Worm (Caenorhabditis elegans) whole organism, L4 larva: ENCODE measurements around the gene F33G12.7.
A peak's percentile ranks its signal among the peaks of the same experiment; 100 is the strongest.

Experiments used
- F10B5.3 ChIP-seq: sonication (generic microtip); optimal IDR thresholded peaks from 2 replicates; lab custom pipeline; 2016; ENCODE audit warnings: mild to moderate bottlenecking, missing genetic modification characterization, missing compliant biosample characterization
- R02D3.7 ChIP-seq: fragments of 150-350 bp; sonication (generic microtip); optimal IDR thresholded peaks from 3 replicates; lab custom pipeline; 2014; ENCODE audit warnings: missing biosample characterization, missing genetic modification characterization
- T26A8.4 ChIP-seq: fragments of 200-800 bp; sonication (Bioruptor generic); IDR thresholded peaks from 2 replicates; pipeline ENCODE4 v1.3.6; 2022; ENCODE audit warnings: missing genetic modification characterization, missing compliant biosample characterization
- Y48G9A.11 ChIP-seq: fragments of 200-800 bp; sonication (Bioruptor generic); IDR thresholded peaks from 2 replicates; pipeline ENCODE4 v1.3.6; 2022; ENCODE audit warnings: missing genetic modification reagents, missing genetic modification characterization, missing compliant biosample characterization
- aly-2 ChIP-seq: sonication (generic microtip); optimal IDR thresholded peaks from 2 replicates; lab custom pipeline; 2018; ENCODE audit warnings: missing biosample characterization, missing genetic modification characterization
- ama-1 ChIP-seq: fragments of 150-350 bp; optimal IDR thresholded peaks from 2 replicates; lab custom pipeline; 2014; ENCODE audit warnings: inconsistent platforms, mixed read lengths
- arid-1 ChIP-seq: fragments of 200-800 bp; sonication (Bioruptor generic); conservative IDR thresholded peaks from 2 replicates; pipeline ENCODE4 v1.3.6; 2022; ENCODE audit warnings: missing genetic modification reagents, missing genetic modification characterization, missing compliant biosample characterization
- ceh-28 ChIP-seq: fragments of 150-350 bp; optimal IDR thresholded peaks from 2 replicates; lab custom pipeline; 2014; ENCODE audit warnings: missing biosample characterization, missing genetic modification reagents, missing genetic modification characterization
- ceh-82 ChIP-seq: sonication (generic microtip); optimal IDR thresholded peaks from 2 replicates; lab custom pipeline; 2017; ENCODE audit warnings: missing biosample characterization, missing genetic modification characterization
- ctbp-1 ChIP-seq: fragments of 200-800 bp; sonication (Bioruptor generic); IDR thresholded peaks from 2 replicates; pipeline ENCODE4 v1.3.6; 2022; ENCODE audit warnings: missing genetic modification reagents, missing genetic modification characterization, missing compliant biosample characterization
- daf-19 ChIP-seq: fragments of 200-800 bp; sonication (Bioruptor generic); conservative IDR thresholded peaks from 2 replicates; pipeline ENCODE4 v1.3.6; 2022; ENCODE audit warnings: missing genetic modification characterization, missing compliant biosample characterization
- daf-8 ChIP-seq: fragments of 200-800 bp; sonication (Bioruptor generic); IDR thresholded peaks from 2 replicates; pipeline ENCODE4 v1.3.6; 2022; ENCODE audit warnings: missing genetic modification characterization, missing compliant biosample characterization
- dmd-6 ChIP-seq: fragments of 200-800 bp; sonication (Bioruptor generic); IDR thresholded peaks from 2 replicates; pipeline ENCODE4 v1.3.6; 2022; ENCODE audit warnings: missing genetic modification reagents, missing genetic modification characterization, missing compliant biosample characterization
- duxl-1 ChIP-seq: sonication (generic microtip); optimal IDR thresholded peaks from 2 replicates; lab custom pipeline; 2016; ENCODE audit warnings: mild to moderate bottlenecking, missing genetic modification characterization, moderate library complexity, missing compliant biosample characterization; ENCODE audit not compliant: poor library complexity
- egl-43 ChIP-seq: fragments of 200-800 bp; sonication (Bioruptor generic); IDR thresholded peaks from 2 replicates; pipeline ENCODE4 v1.3.6; 2022; ENCODE audit warnings: missing genetic modification reagents, missing genetic modification characterization, missing compliant biosample characterization
- fos-1 ChIP-seq: fragments of 150-350 bp; optimal IDR thresholded peaks from 2 replicates; lab custom pipeline; 2014; ENCODE audit warnings: missing biosample characterization, missing genetic modification characterization
- gei-8 ChIP-seq: fragments of 200-800 bp; sonication (Bioruptor generic); optimal IDR thresholded peaks from 2 replicates; lab custom pipeline; 2018; ENCODE audit warnings: mild to moderate bottlenecking, missing genetic modification characterization, missing compliant biosample characterization
- hlh-11 ChIP-seq: fragments of 200-800 bp; sonication (Bioruptor generic); optimal IDR thresholded peaks from 2 replicates; lab custom pipeline; 2018; ENCODE audit warnings: mild to moderate bottlenecking, missing genetic modification characterization, missing compliant biosample characterization
- hlh-30 ChIP-seq: sonication (generic microtip); optimal IDR thresholded peaks from 2 replicates; lab custom pipeline; 2017; ENCODE audit warnings: antibody characterized with exemption, mild to moderate bottlenecking, missing genetic modification characterization, missing compliant biosample characterization; ENCODE audit not compliant: insufficient read depth
- jun-1 ChIP-seq: fragments of 150-350 bp; optimal IDR thresholded peaks from 2 replicates; lab custom pipeline; 2014; ENCODE audit warnings: missing biosample characterization, missing genetic modification reagents, missing genetic modification characterization
- lim-7 ChIP-seq: fragments of 200-800 bp; sonication (Bioruptor generic); IDR thresholded peaks from 2 replicates; pipeline ENCODE4 v1.3.6; 2022; ENCODE audit warnings: missing genetic modification characterization, missing compliant biosample characterization
- lin-15B ChIP-seq: fragments of 150-350 bp; sonication (generic microtip); optimal IDR thresholded peaks from 3 replicates; lab custom pipeline; 2014; ENCODE audit warnings: missing biosample characterization, missing genetic modification characterization
- lin-29 ChIP-seq: fragments of 200-800 bp; sonication (Bioruptor generic); IDR thresholded peaks from 2 replicates; pipeline ENCODE4 v1.3.6; 2022; ENCODE audit warnings: missing genetic modification reagents, missing genetic modification characterization, missing compliant biosample characterization
- lin-38 ChIP-seq: fragments of 200-800 bp; sonication (Bioruptor generic); IDR thresholded peaks from 2 replicates; pipeline ENCODE4 v1.3.6; 2022; ENCODE audit warnings: missing genetic modification reagents, missing genetic modification characterization, missing compliant biosample characterization
- lin-39 ChIP-seq: fragments of 150-350 bp; optimal IDR thresholded peaks from 2 replicates; lab custom pipeline; 2014; ENCODE audit warnings: missing biosample characterization, missing genetic modification reagents, missing genetic modification characterization
- lsy-2 ChIP-seq, 2 experiments: fragments of 150-350 bp in 1 of 2; sonication (generic microtip) in 1 of 2; optimal IDR thresholded peaks; 2 replicates each; lab custom pipeline; 2014 to 2017; ENCODE audit warnings: missing biosample characterization in 2 of 2, missing genetic modification characterization in 2 of 2
- madf-9 ChIP-seq: fragments of 200-800 bp; sonication (Bioruptor generic); conservative IDR thresholded peaks from 2 replicates; pipeline ENCODE4 v1.3.6; 2022; ENCODE audit warnings: missing genetic modification reagents, missing genetic modification characterization, missing compliant biosample characterization
- mdt-29 ChIP-seq: fragments of 200-800 bp; sonication (Bioruptor generic); IDR thresholded peaks from 2 replicates; pipeline ENCODE4 v1.3.6; 2022; ENCODE audit warnings: missing genetic modification reagents, missing genetic modification characterization, missing compliant biosample characterization
- mep-1 ChIP-seq: fragments of 150-350 bp; sonication (generic microtip); optimal IDR thresholded peaks from 3 replicates; lab custom pipeline; 2014; ENCODE audit warnings: missing biosample characterization, missing genetic modification characterization
- mes-2 ChIP-seq: sonication (generic microtip); optimal IDR thresholded peaks from 2 replicates; lab custom pipeline; 2016; ENCODE audit warnings: missing genotype, mild to moderate bottlenecking, missing genetic modification characterization, missing compliant biosample characterization; ENCODE audit not compliant: poor library complexity, severe bottlenecking
- mxl-2 ChIP-seq: fragments of 200-800 bp; sonication (Bioruptor generic); conservative IDR thresholded peaks from 2 replicates; pipeline ENCODE4 v1.3.6; 2022; ENCODE audit warnings: missing genetic modification reagents, missing genetic modification characterization, missing compliant biosample characterization
- mxl-3 ChIP-seq: fragments of 200-800 bp; sonication (Bioruptor generic); optimal IDR thresholded peaks from 2 replicates; lab custom pipeline; 2018; ENCODE audit warnings: mild to moderate bottlenecking, missing genetic modification characterization, missing compliant biosample characterization
- nhr-10 ChIP-seq: fragments of 150-350 bp; optimal IDR thresholded peaks from 2 replicates; lab custom pipeline; 2014; ENCODE audit warnings: missing biosample characterization, missing genetic modification characterization
- nhr-11 ChIP-seq: fragments of 150-350 bp; optimal IDR thresholded peaks from 2 replicates; lab custom pipeline; 2014; ENCODE audit warnings: missing biosample characterization, missing genetic modification characterization
- nhr-111 ChIP-seq: fragments of 200-800 bp; sonication (Bioruptor generic); optimal IDR thresholded peaks from 2 replicates; lab custom pipeline; 2018; ENCODE audit warnings: mild to moderate bottlenecking, missing genetic modification characterization, missing compliant biosample characterization
- nhr-28 ChIP-seq: fragments of 150-350 bp; optimal IDR thresholded peaks from 2 replicates; lab custom pipeline; 2014; ENCODE audit warnings: missing biosample characterization, missing genetic modification characterization
- nhr-76 ChIP-seq: fragments of 150-350 bp; optimal IDR thresholded peaks from 2 replicates; lab custom pipeline; 2014; ENCODE audit warnings: missing biosample characterization, missing genetic modification characterization
- pha-4 ChIP-seq, 2 experiments: fragments of 150-350 bp in 1 of 2; fragments of 200-800 bp in 1 of 2; sonication (Bioruptor generic) in 1 of 2; IDR thresholded peaks in 1 of 2; optimal IDR thresholded peaks in 1 of 2; 2 replicates each; pipeline versions ENCODE4 v1.3.6 to Lab custom; 2014 to 2022; ENCODE audit warnings: missing genetic modification characterization in 2 of 2, missing genetic modification reagents in 2 of 2, missing biosample characterization in 1 of 2, missing compliant biosample characterization in 1 of 2
- rbr-2 ChIP-seq: sonication (generic microtip); optimal IDR thresholded peaks from 2 replicates; lab custom pipeline; 2016; ENCODE audit warnings: missing genotype, missing genetic modification characterization, missing compliant biosample characterization
- saeg-2 ChIP-seq: fragments of 200-800 bp; sonication (Bioruptor generic); IDR thresholded peaks from 2 replicates; pipeline ENCODE4 v1.3.6; 2022; ENCODE audit warnings: missing genetic modification reagents, missing genetic modification characterization, missing compliant biosample characterization
- sdz-12 ChIP-seq: fragments of 200-800 bp; sonication (Bioruptor generic); optimal IDR thresholded peaks from 2 replicates; lab custom pipeline; 2018; ENCODE audit warnings: mild to moderate bottlenecking, missing genetic modification characterization, missing compliant biosample characterization
- set-16 ChIP-seq: fragments of 200-800 bp; sonication (Bioruptor generic); IDR thresholded peaks from 2 replicates; pipeline ENCODE4 v1.3.6; 2022; ENCODE audit warnings: missing genetic modification reagents, missing genetic modification characterization, missing compliant biosample characterization
- skn-1 ChIP-seq: fragments of 150-350 bp; optimal IDR thresholded peaks from 2 replicates; lab custom pipeline; 2014; ENCODE audit warnings: missing biosample characterization, missing genetic modification characterization
- snpc-1.2 ChIP-seq: fragments of 200-800 bp; sonication (Bioruptor generic); IDR thresholded peaks from 2 replicates; pipeline ENCODE4 v1.3.6; 2022; ENCODE audit warnings: missing genetic modification reagents, missing genetic modification characterization, missing compliant biosample characterization
- spr-3 ChIP-seq: fragments of 200-800 bp; sonication (Bioruptor generic); optimal IDR thresholded peaks from 2 replicates; lab custom pipeline; 2018; ENCODE audit warnings: mild to moderate bottlenecking, missing genetic modification characterization, missing compliant biosample characterization
- tag-97 ChIP-seq: fragments of 200-800 bp; sonication (Bioruptor generic); IDR thresholded peaks from 2 replicates; pipeline ENCODE4 v1.3.6; 2022; ENCODE audit warnings: missing genetic modification characterization, missing compliant biosample characterization
- tra-1 ChIP-seq: fragments of 200-800 bp; sonication (Bioruptor generic); IDR thresholded peaks from 2 replicates; pipeline ENCODE4 v1.3.6; 2022; ENCODE audit warnings: missing genetic modification reagents, missing genetic modification characterization, missing compliant biosample characterization
- zag-1 ChIP-seq: fragments of 150-350 bp; optimal IDR thresholded peaks from 2 replicates; lab custom pipeline; 2014; ENCODE audit warnings: missing biosample characterization, missing genetic modification characterization
- zip-11 ChIP-seq: fragments of 200-800 bp; sonication (Bioruptor generic); IDR thresholded peaks from 2 replicates; pipeline ENCODE4 v1.3.6; 2022; ENCODE audit warnings: missing genetic modification characterization, missing compliant biosample characterization
- ztf-7 ChIP-seq: fragments of 150-350 bp; optimal IDR thresholded peaks from 2 replicates; lab custom pipeline; 2014; ENCODE audit warnings: missing biosample characterization, missing genetic modification characterization

F33G12.7 gene

DNA sequence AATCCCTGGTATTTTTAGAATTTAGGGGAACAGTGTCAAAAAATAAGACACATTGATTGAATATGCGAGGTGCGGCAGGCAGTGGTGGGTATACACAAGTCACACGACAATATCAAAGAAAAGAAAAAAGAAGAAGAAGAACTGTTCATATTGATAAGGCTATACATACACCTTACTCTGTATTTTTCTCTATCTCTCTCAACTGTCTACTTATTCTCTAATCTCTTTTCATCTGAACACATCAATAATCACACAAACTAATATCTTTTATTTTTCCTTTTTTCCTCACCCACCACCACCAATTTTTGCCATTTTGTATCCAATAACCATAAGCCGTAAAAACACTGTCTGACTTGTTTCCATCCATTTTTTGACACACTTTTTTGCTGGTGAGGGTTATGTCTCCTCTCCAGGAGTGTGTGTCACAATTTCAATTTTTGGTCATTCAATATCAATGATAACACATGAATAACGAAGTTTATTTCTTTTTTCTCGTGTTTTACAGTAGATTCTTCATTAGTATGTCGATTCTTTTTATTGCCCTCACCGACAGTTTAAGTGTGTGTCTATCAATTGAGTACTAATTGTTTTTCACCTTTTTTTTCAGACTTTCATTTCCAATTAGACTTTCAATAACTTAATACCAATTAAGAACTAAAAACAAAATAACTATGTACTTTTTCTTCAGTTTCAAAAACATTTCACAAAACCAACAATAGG lies 20.9 kb downstream of the F33G12.7 start (continued):
- TF ChIP-seq hlh-11 (tag; lab: Kevin White, UChicago) (peak; percentile 82), lim-7 (GFP tag; lab: Robert Waterston, UW) (no peak), ztf-7 (tag; lab: Kevin White, UChicago) (no peak), zag-1 (tag; lab: Kevin White, UChicago) (no peak), nhr-28 (tag; lab: Kevin White, UChicago) (peak; percentile 83), pha-4 (GFP tag; IDR thresholded peaks at IDR 0.05; lab: Robert Waterston, UW) (no peak), pha-4 (tag; optimal IDR thresholded peaks at IDR 0.05; lab: Kevin White, UChicago) (no peak), mxl-3 (GFP tag; lab: Kevin White, UChicago) (peak; percentile 9), aly-2 (tag; lab: Kevin White, UChicago) (no peak), arid-1 (no peak), ama-1 (lab: Kevin White, UChicago) (no peak), egl-43 (GFP tag; lab: Robert Waterston, UW) (no peak), lin-39 (tag; lab: Kevin White, UChicago) (no peak), hlh-30 (tag; lab: Kevin White, UChicago) (peak; percentile 62), set-16 (GFP tag; lab: Robert Waterston, UW) (no peak), tra-1 (no peak), nhr-11 (no peak), T26A8.4 (GFP tag; lab: Robert Waterston, UW) (no peak), ceh-82 (tag; lab: Kevin White, UChicago) (no peak), tag-97 (GFP tag; lab: Robert Waterston, UW) (no peak), lin-38 (GFP tag; lab: Robert Waterston, UW) (no peak), skn-1 (tag; lab: Kevin White, UChicago) (no peak), daf-19 (GFP tag; lab: Robert Waterston, UW) (no peak), gei-8 (GFP tag; lab: Kevin White, UChicago) (no peak), nhr-111 (no peak), ctbp-1 (no peak), R02D3.7 (no peak), dmd-6 (GFP tag; lab: Robert Waterston, UW) (peak; percentile 81), lsy-2 (tag; optimal IDR thresholded peaks at IDR 0.05; lab: Kevin White, UChicago) (peak in 1 of 2 experiments; percentile 25), zip-11 (no peak), mes-2 (tag; lab: Kevin White, UChicago) (no peak), Y48G9A.11 (GFP tag; lab: Robert Waterston, UW) (no peak), F10B5.3 (no peak), mep-1 (tag; lab: Kevin White, UChicago) (peak; percentile 42), lin-15B (tag; lab: Kevin White, UChicago) (no peak), jun-1 (tag; lab: Kevin White, UChicago) (no peak), duxl-1 (no peak), saeg-2 (GFP tag; lab: Robert Waterston, UW) (no peak), madf-9 (GFP tag; lab: Robert Waterston, UW) (no peak), sdz-12 (GFP tag; lab: Kevin White, UChicago) (no peak), nhr-10 (tag; lab: Kevin White, UChicago) (peak; percentile 60), ceh-28 (no peak), snpc-1.2 (GFP tag; lab: Robert Waterston, UW) (no peak), fos-1 (tag; lab: Kevin White, UChicago) (no peak), mxl-2 (GFP tag; lab: Robert Waterston, UW) (no peak), spr-3 (no peak), mdt-29 (GFP tag; lab: Robert Waterston, UW) (no peak), rbr-2 (tag; lab: Kevin White, UChicago) (no peak), daf-8 (no peak), lin-29 (GFP tag; lab: Robert Waterston, UW) (no peak), nhr-76 (tag; lab: Kevin White, UChicago) (peak; percentile 4)
